Worm (Caenorhabditis elegans): ENCODE data around the gene gln-6.

ce11 chrIV:9789496-9789895 is 48.8 kb upstream of the gln-6 start, which contains the start of gene T13F2.4:
- TF ChIP-seq ztf-23 (GFP tag; IDR thresholded peaks at IDR 0.05) (no peak), flt-1 (GFP tag; IDR thresholded peaks at IDR 0.05) (no peak), tab-1 (GFP tag; IDR thresholded peaks at IDR 0.05) (no peak), T22C8.4 (GFP tag; IDR thresholded peaks at IDR 0.05) (no peak), ztf-29 (GFP tag; IDR thresholded peaks at IDR 0.05) (no peak), klf-2 (GFP tag; conservative IDR thresholded peaks at IDR 0.05) (no peak), cog-1 (tag; optimal IDR thresholded peaks at IDR 0.05) (no peak), ref-1 (GFP tag; conservative IDR thresholded peaks at IDR 0.05) (no peak)
